Fruit fly (Drosophila melanogaster): ENCODE measurements around the gene Sbds.

dm6 chr3L:6771208-6771607 is 18.5 kb downstream of the Sbds start:
- TF ChIP-seq CTCF (optimal IDR thresholded peaks at IDR 0.05) (no peak), CG8478 (optimal IDR thresholded peaks at IDR 0.05) (no peak)

All from S2 (cell line).